Comparison of ENCODE assay signal across 3 fruit fly cellular contexts in the genomic region with DNA sequence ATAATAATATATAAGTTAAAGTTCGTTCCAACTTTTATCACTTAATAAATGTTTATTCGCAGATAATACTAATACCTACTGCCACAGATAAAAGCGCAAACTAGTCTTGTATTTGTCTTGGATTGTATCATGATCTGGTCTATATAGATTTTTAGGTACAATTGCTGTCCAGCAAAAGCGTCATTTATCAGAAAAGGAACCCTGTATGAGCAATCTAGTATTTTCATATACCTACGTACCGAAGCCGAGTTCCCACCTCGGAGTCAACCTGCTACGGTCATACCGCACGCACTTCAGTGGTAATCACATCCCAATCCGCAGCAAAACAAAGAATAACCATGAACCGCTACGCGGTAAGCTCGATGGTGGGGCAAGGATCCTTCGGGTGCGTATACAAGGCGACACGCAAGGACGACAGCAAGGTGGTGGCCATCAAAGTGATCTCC.
TF ChIP-seq lines count a peak whose summit lies in the region.

A gene (plus strand): TSS at position 254 of the 446 bp plus-strand sequence.

TF ChIP-seq in whole organism, adult, 20 proteins besides CTCF, POLR2A, EP300 and RAD21 (continued from another document):
- TF ChIP-seq bab1 (GFP tag; optimal IDR thresholded peaks at IDR 0.05; lab: Kevin White, UChicago) = peak; percentile 11
- no peak for TF ChIP-seq ovo (GFP tag; optimal IDR thresholded peaks at IDR 0.05; lab: Kevin White, UChicago)

TF ChIP-seq in whole organism, embryonic, 481 proteins besides CTCF, POLR2A, EP300 and RAD21 (continued from another document and continues in another):
- TF ChIP-seq Hmr (GFP tag; optimal IDR thresholded peaks at IDR 0.05; lab: Kevin White, UChicago) = peak; percentile 55
- peak; percentile 50 for TF ChIP-seq CG11504 (tag; optimal IDR thresholded peaks at IDR 0.05; lab: Kevin White, UChicago)
- no peak for TF ChIP-seq CG17359 (tag; optimal IDR thresholded peaks at IDR 0.05; lab: Kevin White, UChicago)
- TF ChIP-seq jing (GFP tag; optimal IDR thresholded peaks at IDR 0.05; lab: Kevin White, UChicago) = no peak
- no peak for TF ChIP-seq CG4707 (GFP tag; optimal IDR thresholded peaks at IDR 0.05; lab: Kevin White, UChicago)
- TF ChIP-seq ci (GFP tag; IDR thresholded peaks at IDR 0.05; lab: Robert Waterston, UW) = peak; percentile 39; the same call in 1 of the 3 replicates
- TF ChIP-seq CoRest (tag; optimal IDR thresholded peaks at IDR 0.05; lab: Kevin White, UChicago) = peak; percentile 51
- peak; percentile 14 for TF ChIP-seq Dek (tag; optimal IDR thresholded peaks at IDR 0.05; lab: Kevin White, UChicago)
- no peak for TF ChIP-seq eyg (GFP tag; optimal IDR thresholded peaks at IDR 0.05; lab: Kevin White, UChicago)
- no peak for TF ChIP-seq Dref (GFP tag; IDR thresholded peaks at IDR 0.05; lab: Robert Waterston, UW)
- TF ChIP-seq CG10147 (GFP tag; optimal IDR thresholded peaks at IDR 0.05; lab: Kevin White, UChicago) = peak; percentile 10
- TF ChIP-seq bsh (GFP tag; optimal IDR thresholded peaks at IDR 0.05; lab: Kevin White, UChicago) = peak in 1 of 2 experiments; percentile 14
- no peak for TF ChIP-seq Hr78 (GFP tag; optimal IDR thresholded peaks at IDR 0.05; lab: Kevin White, UChicago)
- TF ChIP-seq grau (tag; optimal IDR thresholded peaks at IDR 0.05; lab: Kevin White, UChicago) = peak; percentile 45
- no peak for TF ChIP-seq CG4424 (GFP tag; optimal IDR thresholded peaks at IDR 0.05; lab: Kevin White, UChicago)
- TF ChIP-seq bab2 (GFP tag; optimal IDR thresholded peaks at IDR 0.05; lab: Kevin White, UChicago) = no peak
- peak; percentile 43 for TF ChIP-seq Nf-YC (tag; optimal IDR thresholded peaks at IDR 0.05; lab: Kevin White, UChicago)
- TF ChIP-seq CG4820 (GFP tag; optimal IDR thresholded peaks at IDR 0.05; lab: Kevin White, UChicago) = peak; percentile 5
- TF ChIP-seq CG42726 (GFP tag; IDR thresholded peaks at IDR 0.05; lab: Robert Waterston, UW; ENCODE audit: partially characterized antibody) = no peak
- TF ChIP-seq nmo (GFP tag; optimal IDR thresholded peaks at IDR 0.05; lab: Kevin White, UChicago) = peak; percentile 13
- no peak for TF ChIP-seq CG9215 (GFP tag; IDR thresholded peaks at IDR 0.05; lab: Robert Waterston, UW)
- no peak for TF ChIP-seq D19B (GFP tag; optimal IDR thresholded peaks at IDR 0.05; lab: Kevin White, UChicago)
- TF ChIP-seq CG6765 (GFP tag; optimal IDR thresholded peaks at IDR 0.05; lab: Kevin White, UChicago) = peak; percentile 56
- TF ChIP-seq GATAe (GFP tag; conservative IDR thresholded peaks at IDR 0.05; lab: Robert Waterston, UW) = no peak
- no peak for TF ChIP-seq bowl (GFP tag; IDR thresholded peaks at IDR 0.05; lab: Robert Waterston, UW)
- TF ChIP-seq CG6854 (GFP tag; optimal IDR thresholded peaks at IDR 0.05; lab: Kevin White, UChicago) = no peak
- TF ChIP-seq CG4328 (GFP tag; optimal IDR thresholded peaks at IDR 0.05; lab: Kevin White, UChicago) = peak; percentile 22
- TF ChIP-seq Oaz (GFP tag; IDR thresholded peaks at IDR 0.05; lab: Robert Waterston, UW) = no peak
- TF ChIP-seq CG2712 (tag; optimal IDR thresholded peaks at IDR 0.05; lab: Kevin White, UChicago) = peak; percentile 52
- peak; percentile 17 for TF ChIP-seq CG8388 (GFP tag; optimal IDR thresholded peaks at IDR 0.05; lab: Kevin White, UChicago)
- no peak for TF ChIP-seq CG12236 (GFP tag; optimal IDR thresholded peaks at IDR 0.05; lab: Kevin White, UChicago)
- no peak for TF ChIP-seq toy (GFP tag; IDR thresholded peaks at IDR 0.05; lab: Robert Waterston, UW)
- TF ChIP-seq phol (tag; optimal IDR thresholded peaks at IDR 0.05; lab: Kevin White, UChicago) = peak; percentile 20
- no peak for TF ChIP-seq Optix (GFP tag; IDR thresholded peaks at IDR 0.05; lab: Robert Waterston, UW)
- TF ChIP-seq ind (GFP tag; optimal IDR thresholded peaks at IDR 0.05; lab: Kevin White, UChicago) = peak; percentile 13
- peak; percentile 60 for TF ChIP-seq sens (GFP tag; lab: Kevin White, UChicago)
- peak; percentile 2 for TF ChIP-seq YL-1 (GFP tag; optimal IDR thresholded peaks at IDR 0.05; lab: Kevin White, UChicago)
- TF ChIP-seq chinmo (GFP tag; IDR thresholded peaks at IDR 0.05; lab: Robert Waterston, UW; ENCODE audit: partially characterized antibody) = 0 out of 4 replicates have a peak, but pooled peaks have one; percentile 51
- no peak for TF ChIP-seq Ravus (GFP tag; IDR thresholded peaks at IDR 0.05; lab: Robert Waterston, UW)
- TF ChIP-seq nerfin-2 (GFP tag; IDR thresholded peaks at IDR 0.05; lab: Robert Waterston, UW; ENCODE audit: partially characterized antibody) = no peak
- no peak for TF ChIP-seq kni (GFP tag; optimal IDR thresholded peaks at IDR 0.05; lab: Kevin White, UChicago)
- TF ChIP-seq sug (tag; optimal IDR thresholded peaks at IDR 0.05; lab: Kevin White, UChicago) = peak; percentile 29
- TF ChIP-seq salm (tag; optimal IDR thresholded peaks at IDR 0.05; lab: Kevin White, UChicago) = no peak
- peak; percentile 7 for TF ChIP-seq CG4617 (GFP tag; optimal IDR thresholded peaks at IDR 0.05; lab: Kevin White, UChicago; ENCODE audit: borderline replicate concordance)
- TF ChIP-seq CG7556 (GFP tag; optimal IDR thresholded peaks at IDR 0.05; lab: Kevin White, UChicago) = peak; percentile 27
- peak; percentile 1 for TF ChIP-seq CG10979 (tag; optimal IDR thresholded peaks at IDR 0.05; lab: Kevin White, UChicago)
- no peak for TF ChIP-seq dpn (GFP tag; optimal IDR thresholded peaks at IDR 0.05; lab: Kevin White, UChicago)
- TF ChIP-seq Doc3 (GFP tag; IDR thresholded peaks at IDR 0.05; lab: Robert Waterston, UW; ENCODE audit: partially characterized antibody) = no peak
- peak; percentile 4 for TF ChIP-seq Oli (tag; optimal IDR thresholded peaks at IDR 0.05; lab: Kevin White, UChicago)
- no peak for TF ChIP-seq CG18476 (GFP tag; optimal IDR thresholded peaks at IDR 0.05; lab: Kevin White, UChicago)
- TF ChIP-seq CG17829 (tag; optimal IDR thresholded peaks at IDR 0.05; lab: Kevin White, UChicago) = peak; percentile 22
- peak; percentile 54 for TF ChIP-seq CG31441 (GFP tag; IDR thresholded peaks at IDR 0.05; lab: Robert Waterston, UW)
- no peak for TF ChIP-seq chn (GFP tag; optimal IDR thresholded peaks at IDR 0.05; lab: Kevin White, UChicago)
- TF ChIP-seq H2.0 (GFP tag; IDR thresholded peaks at IDR 0.05; lab: Robert Waterston, UW) = no peak
- TF ChIP-seq HmgD (GFP tag; optimal IDR thresholded peaks at IDR 0.05; lab: Kevin White, UChicago) = no peak
- peak; percentile 8 for TF ChIP-seq CG12219 (GFP tag; optimal IDR thresholded peaks at IDR 0.05; lab: Kevin White, UChicago)
- no peak for TF ChIP-seq CG10209 (GFP tag; optimal IDR thresholded peaks at IDR 0.05; lab: Kevin White, UChicago)
- TF ChIP-seq Rfx (GFP tag; IDR thresholded peaks at IDR 0.05; lab: Robert Waterston, UW) = peak; percentile 23; the same call in 1 of the 2 replicates
- TF ChIP-seq Poxn (GFP tag; IDR thresholded peaks at IDR 0.05; lab: Robert Waterston, UW) = no peak
- peak; percentile 24; the same call in 1 of the 3 replicates for TF ChIP-seq CG34422 (GFP tag; IDR thresholded peaks at IDR 0.05; lab: Robert Waterston, UW)
- peak; percentile 28 for TF ChIP-seq CG17385 (GFP tag; optimal IDR thresholded peaks at IDR 0.05; lab: Kevin White, UChicago)
- TF ChIP-seq CkIIα-i1 (GFP tag; IDR thresholded peaks at IDR 0.05; lab: Robert Waterston, UW) = no peak

TF ChIP-seq in whole organism, prepupa, 60 proteins besides CTCF, POLR2A, EP300 and RAD21 (continued from another document):
- TF ChIP-seq Met (GFP tag; optimal IDR thresholded peaks at IDR 0.05; lab: Kevin White, UChicago) (no peak), Smox (GFP tag; optimal IDR thresholded peaks at IDR 0.05; lab: Kevin White, UChicago) (no peak), Gug (GFP tag; IDR thresholded peaks at IDR 0.05; lab: Robert Waterston, UW) (no peak), eg (GFP tag; IDR thresholded peaks at IDR 0.05; lab: Robert Waterston, UW) (peak; percentile 30; the same call in 1 of the 3 replicates), CG6163 (GFP tag; IDR thresholded peaks at IDR 0.05; lab: Robert Waterston, UW) (0 out of 3 replicates have a peak, but pooled peaks have one; percentile 33), CG9139 (GFP tag; optimal IDR thresholded peaks at IDR 0.05; lab: Kevin White, UChicago) (no peak), CG10631 (GFP tag; optimal IDR thresholded peaks at IDR 0.05; lab: Kevin White, UChicago) (no peak), fd59A (GFP tag; optimal IDR thresholded peaks at IDR 0.05; lab: Kevin White, UChicago) (no peak), CG6854 (GFP tag; optimal IDR thresholded peaks at IDR 0.05; lab: Kevin White, UChicago) (peak; percentile 14), fd85E (GFP tag; optimal IDR thresholded peaks at IDR 0.05; lab: Kevin White, UChicago) (no peak), CG6808 (GFP tag; optimal IDR thresholded peaks at IDR 0.05; lab: Kevin White, UChicago) (no peak), CG6276 (GFP tag; optimal IDR thresholded peaks at IDR 0.05; lab: Kevin White, UChicago) (no peak), Sox14 (GFP tag; optimal IDR thresholded peaks at IDR 0.05; lab: Kevin White, UChicago) (peak; percentile 19), acj6 (GFP tag; optimal IDR thresholded peaks at IDR 0.05; lab: Kevin White, UChicago) (no peak), lz (GFP tag; optimal IDR thresholded peaks at IDR 0.05; lab: Kevin White, UChicago) (peak; percentile 4), Ets96B (tag; optimal IDR thresholded peaks at IDR 0.05; lab: Kevin White, UChicago) (no peak), salr (GFP tag; optimal IDR thresholded peaks at IDR 0.05; lab: Kevin White, UChicago) (no peak), pdm3 (GFP tag; optimal IDR thresholded peaks at IDR 0.05; lab: Kevin White, UChicago) (no peak), CG6792 (GFP tag; optimal IDR thresholded peaks at IDR 0.05; lab: Kevin White, UChicago) (no peak), Lpt (GFP tag; optimal IDR thresholded peaks at IDR 0.05; lab: Kevin White, UChicago) (no peak), vri (GFP tag; optimal IDR thresholded peaks at IDR 0.05; lab: Kevin White, UChicago) (no peak), CG3919 (GFP tag; optimal IDR thresholded peaks at IDR 0.05; lab: Kevin White, UChicago) (no peak), Eip78C (GFP tag; lab: Kevin White, UChicago) (no peak), spab (GFP tag; optimal IDR thresholded peaks at IDR 0.05; lab: Kevin White, UChicago) (no peak), Sox102F (GFP tag; optimal IDR thresholded peaks at IDR 0.05; lab: Kevin White, UChicago) (no peak), CG3032 (tag; optimal IDR thresholded peaks at IDR 0.05; lab: Kevin White, UChicago) (no peak), achi (GFP tag; optimal IDR thresholded peaks at IDR 0.05; lab: Kevin White, UChicago) (no peak)
TF ChIP-seq in whole organism, prepupa: peak in this region for 7.
